Worm (Caenorhabditis elegans) whole organism, L4 larva: Measurements from ENCODE around the gene nfyc-1.

Experiments used
- ces-1 ChIP-seq: fragments of 150-350 bp; sonication (generic microtip); optimal IDR thresholded peaks from 4 replicates; lab custom pipeline; 2014; ENCODE audit warnings: missing biosample characterization, missing genetic modification reagents, missing genetic modification characterization
- lin-29 ChIP-seq: fragments of 200-800 bp; sonication (Bioruptor generic); IDR thresholded peaks from 2 replicates; pipeline ENCODE4 v1.3.6; 2022; ENCODE audit warnings: missing genetic modification reagents, missing genetic modification characterization, missing compliant biosample characterization

DNA sequence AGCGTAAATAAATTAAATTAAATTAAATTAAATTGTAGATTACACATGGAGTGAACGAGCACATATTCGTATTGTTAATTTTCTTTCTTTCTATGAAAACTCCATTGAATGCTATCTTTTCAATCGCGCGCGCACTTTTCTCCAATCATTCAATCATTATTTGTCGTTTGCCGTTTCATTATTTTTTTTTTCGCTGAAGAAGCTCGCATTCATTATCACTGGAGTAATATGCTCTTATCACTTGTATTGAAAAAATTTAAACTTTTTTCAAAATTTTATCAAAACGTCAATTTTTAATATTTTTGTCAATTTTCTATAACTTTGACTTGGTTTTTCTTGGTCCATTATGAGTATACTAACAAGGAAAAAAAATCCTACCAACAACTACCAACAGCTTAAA is 21.8 kb downstream of the nfyc-1 start:
- TF ChIP-seq lin-29 (GFP tag; lab: Robert Waterston, UW) (no peak), ces-1 (no peak)
